Worm (Caenorhabditis elegans) whole organism, mixed stage, embryonic: ENCODE results near the gene F56A8.3.

ENCODE experiments used
- ceh-39 ChIP-seq: fragments of 150-350 bp; optimal IDR thresholded peaks from 2 replicates; lab custom pipeline; 2014; ENCODE audit warnings: missing biosample characterization, missing genetic modification characterization
- ceh-83 ChIP-seq: fragments of 200-800 bp; sonication (Bioruptor generic); optimal IDR thresholded peaks from 2 replicates; lab custom pipeline; 2018; ENCODE audit warnings: mild to moderate bottlenecking, missing genetic modification characterization, missing compliant biosample characterization
- elt-1 ChIP-seq: sonication (generic microtip); optimal IDR thresholded peaks from 2 replicates; lab custom pipeline; 2017; ENCODE audit warnings: missing genetic modification characterization, mild to moderate bottlenecking, missing compliant biosample characterization, antibody characterized with exemption, moderate library complexity, borderline replicate concordance; ENCODE audit not compliant: insufficient read depth
- mep-1 ChIP-seq: fragments of 150-350 bp; optimal IDR thresholded peaks from 2 replicates; lab custom pipeline; 2017; ENCODE audit warnings: missing biosample characterization, missing genetic modification reagents, missing genetic modification characterization, inconsistent platforms
- nhr-237 ChIP-seq: fragments of 150-350 bp; optimal IDR thresholded peaks from 2 replicates; lab custom pipeline; 2014; ENCODE audit warnings: missing biosample characterization, missing genetic modification characterization
- nhr-28 ChIP-seq: fragments of 150-350 bp; optimal IDR thresholded peaks from 2 replicates; lab custom pipeline; 2014; ENCODE audit warnings: missing biosample characterization, missing genetic modification characterization
- snpc-4 ChIP-seq: fragments of 150-350 bp; optimal IDR thresholded peaks from 2 replicates; lab custom pipeline; 2014; ENCODE audit warnings: missing biosample characterization, missing genetic modification characterization
- unc-39 ChIP-seq: fragments of 150-350 bp; optimal IDR thresholded peaks from 2 replicates; lab custom pipeline; 2014; ENCODE audit warnings: missing biosample characterization, missing genetic modification characterization
- unc-62 ChIP-seq: fragments of 150-350 bp; optimal IDR thresholded peaks from 2 replicates; lab custom pipeline; 2014; ENCODE audit warnings: missing biosample characterization, missing genetic modification reagents, missing genetic modification characterization
- ztf-11 ChIP-seq: fragments of 150-350 bp; optimal IDR thresholded peaks from 2 replicates; lab custom pipeline; 2014; ENCODE audit warnings: missing biosample characterization, missing genetic modification characterization

DNA sequence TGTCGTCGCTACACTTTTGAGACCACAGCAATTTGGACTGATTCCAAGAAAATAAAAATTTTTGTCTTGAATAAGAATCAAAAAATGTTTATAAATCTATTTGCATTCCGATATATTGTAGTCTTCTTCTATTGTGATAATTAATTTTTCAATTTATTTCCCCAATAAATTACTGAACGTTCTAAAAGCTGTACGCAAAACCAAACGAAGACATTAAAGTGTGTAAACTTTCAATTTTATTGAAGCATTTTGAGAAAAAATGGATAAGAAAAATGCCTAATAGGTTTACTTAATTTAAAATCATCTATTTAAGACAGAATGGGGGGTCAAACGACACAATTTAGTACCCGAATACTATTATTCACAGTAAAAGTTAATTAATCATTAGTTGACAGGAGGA lies 45.9 kb downstream of the F56A8.3 start:
- no peak for TF ChIP-seq ceh-39 (tag; lab: Kevin White, UChicago)
- TF ChIP-seq unc-39 (tag; lab: Kevin White, UChicago) = no peak
- TF ChIP-seq nhr-28 (tag; lab: Kevin White, UChicago) = no peak
- no peak for TF ChIP-seq ceh-83
- TF ChIP-seq unc-62 (GFP tag; lab: Kevin White, UChicago) = no peak
- TF ChIP-seq ztf-11 = no peak
- TF ChIP-seq snpc-4 (tag; lab: Kevin White, UChicago) = no peak
- no peak for TF ChIP-seq elt-1
- TF ChIP-seq mep-1 (tag; lab: Kevin White, UChicago) = no peak
- no peak for TF ChIP-seq nhr-237 (tag; lab: Kevin White, UChicago)
